Worm (Caenorhabditis elegans): ENCODE data around the gene F36F12.1.

- TF ChIP-seq fkh-10 (GFP tag; optimal IDR thresholded peaks at IDR 0.05) (no peak), unc-86 (tag; optimal IDR thresholded peaks at IDR 0.05) (no peak), ceh-22 (tag; optimal IDR thresholded peaks at IDR 0.05) (no peak), nfya-1 (tag; optimal IDR thresholded peaks at IDR 0.05) (no peak), ahr-1 (tag; optimal IDR thresholded peaks at IDR 0.05) (no peak), lim-6 (tag; optimal IDR thresholded peaks at IDR 0.05) (no peak), syd-9 (tag; optimal IDR thresholded peaks at IDR 0.05) (no peak), ama-1 (optimal IDR thresholded peaks at IDR 0.05) (no peak), ref-2 (tag; optimal IDR thresholded peaks at IDR 0.05) (no peak), ceh-34 (tag; optimal IDR thresholded peaks at IDR 0.05) (no peak), che-1 (tag; optimal IDR thresholded peaks at IDR 0.05) (no peak), elt-2 (tag; optimal IDR thresholded peaks at IDR 0.05) (no peak), pros-1 (tag; optimal IDR thresholded peaks at IDR 0.05) (no peak)
Observed at ce11 chrV:2110368-2110767, 7.3 kb upstream of the F36F12.1 start, which contains the start of gene F22F7.3.
